Fruit fly (Drosophila melanogaster) Kc167 (cell line): ENCODE results near the gene up.

Experiments used
- Myc ChIP-seq: fragments of >200 bp; optimal IDR thresholded peaks from 2 replicates; lab custom pipeline; 2017; ENCODE audit warnings: missing external identifiers
- Sin3A ChIP-seq: fragments of >200 bp; optimal IDR thresholded peaks from 2 replicates; lab custom pipeline; 2018; ENCODE audit warnings: missing external identifiers
- h ChIP-seq: fragments of >200 bp; optimal IDR thresholded peaks from 3 replicates; lab custom pipeline; 2018; ENCODE audit warnings: missing external identifiers
- insv ChIP-seq: fragments of >200 bp; optimal IDR thresholded peaks from 3 replicates; lab custom pipeline; 2018; ENCODE audit warnings: missing external identifiers
- psq ChIP-seq: fragments of >200 bp; optimal IDR thresholded peaks from 2 replicates; lab custom pipeline; 2017; ENCODE audit warnings: missing external identifiers
- ttk ChIP-seq: sonication (Bioruptor generic); optimal IDR thresholded peaks from 2 replicates; lab custom pipeline; 2017; ENCODE audit warnings: missing external identifiers

DNA sequence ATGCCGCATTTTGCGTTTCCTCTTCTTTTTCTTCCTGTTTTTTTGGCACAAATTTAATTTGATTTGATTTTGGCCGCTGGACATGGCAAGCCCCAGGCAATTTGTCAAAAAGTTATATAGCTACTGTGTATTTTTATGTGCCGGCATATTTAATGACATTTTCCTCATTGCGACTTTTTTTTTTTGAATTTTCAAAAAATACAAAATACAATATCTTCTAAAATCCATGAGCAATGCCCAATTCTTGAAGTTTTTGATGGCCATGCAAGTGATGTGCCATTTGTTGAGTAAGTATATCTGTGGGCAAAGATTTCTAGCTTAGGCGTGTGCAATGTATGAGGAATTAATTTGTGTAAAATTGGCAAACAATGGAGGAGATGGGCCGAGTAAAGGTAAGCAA is 46.7 kb downstream of the up start, which contains the start of gene CG11816:
- no peak for TF ChIP-seq h (lab: Kevin White, UChicago)
- TF ChIP-seq Sin3A (lab: Kevin White, UChicago), result no peak
- no peak for TF ChIP-seq ttk
- no peak for TF ChIP-seq insv (lab: Kevin White, UChicago)
- TF ChIP-seq Myc, result no peak
- TF ChIP-seq psq, result no peak
